Fruit fly (Drosophila melanogaster) whole organism, prepupa: ENCODE results near the gene vig.
A peak's percentile ranks its signal among the peaks of the same experiment; 100 is the strongest.

Experiments used
- Blimp-1 ChIP-seq: fragments of 200-800 bp; sonication (Bioruptor generic); optimal IDR thresholded peaks from 3 replicates; lab custom pipeline; 2017; ENCODE audit warnings: missing biosample characterization, missing genetic modification characterization, mild to moderate bottlenecking, moderate library complexity, missing genetic modification reagents
- CG10631 ChIP-seq: fragments of 200-800 bp; sonication (Bioruptor generic); optimal IDR thresholded peaks from 2 replicates; lab custom pipeline; 2016; ENCODE audit warnings: missing biosample characterization, missing genetic modification characterization
- CG15336 ChIP-seq: fragments of 200-800 bp; sonication (Bioruptor generic); IDR thresholded peaks from 2 replicates; pipeline ENCODE4 v1.3.6; 2022; ENCODE audit warnings: missing biosample characterization, missing genetic modification characterization
- CG16779 ChIP-seq: fragments of 200-800 bp; sonication (Bioruptor generic); optimal IDR thresholded peaks from 3 replicates; lab custom pipeline; 2017; ENCODE audit warnings: missing biosample characterization, mild to moderate bottlenecking, missing genetic modification characterization
- CG3032 ChIP-seq: fragments of 200-800 bp; optimal IDR thresholded peaks from 2 replicates; lab custom pipeline; 2019; ENCODE audit warnings: missing biosample characterization, mild to moderate bottlenecking, missing genetic modification characterization, moderate library complexity
- CG31627 ChIP-seq: fragments of 200-800 bp; sonication (Bioruptor generic); optimal IDR thresholded peaks from 3 replicates; lab custom pipeline; 2016; ENCODE audit warnings: missing biosample characterization, missing genetic modification characterization
- CG32006 ChIP-seq: fragments of 200-800 bp; sonication (Bioruptor generic); optimal IDR thresholded peaks from 3 replicates; lab custom pipeline; 2017; ENCODE audit warnings: missing biosample characterization, mild to moderate bottlenecking, missing genetic modification characterization
- CG4318 ChIP-seq: fragments of 200-800 bp; sonication (Bioruptor generic); optimal IDR thresholded peaks from 3 replicates; lab custom pipeline; 2017; ENCODE audit warnings: missing biosample characterization, mild to moderate bottlenecking, missing genetic modification characterization
- CG6163 ChIP-seq: fragments of 200-800 bp; sonication (Bioruptor generic); IDR thresholded peaks from 3 replicates; pipeline ENCODE4 v1.3.6; 2022; ENCODE audit warnings: missing biosample characterization, missing genetic modification characterization
- CG6792 ChIP-seq: fragments of 200-800 bp; sonication (Bioruptor generic); optimal IDR thresholded peaks from 3 replicates; lab custom pipeline; 2016; ENCODE audit warnings: missing biosample characterization, missing genetic modification characterization
- CG6854 ChIP-seq: fragments of 200-800 bp; sonication (Bioruptor generic); optimal IDR thresholded peaks from 2 replicates; lab custom pipeline; 2017; ENCODE audit warnings: missing biosample characterization, mild to moderate bottlenecking, missing genetic modification characterization
- CG8119 ChIP-seq: fragments of 200-800 bp; sonication (Bioruptor generic); IDR thresholded peaks from 3 replicates; pipeline ENCODE4 v1.3.6; 2022; ENCODE audit warnings: missing biosample characterization, missing genetic modification characterization
- Eip78C ChIP-seq: fragments of 200-800 bp; sonication (Bioruptor generic); peaks from one replicate; lab custom pipeline; 2016; ENCODE audit warnings: missing biosample characterization, missing genetic modification characterization
- Ets96B ChIP-seq: fragments of 200-800 bp; optimal IDR thresholded peaks from 2 replicates; lab custom pipeline; 2019; ENCODE audit warnings: missing biosample characterization, mild to moderate bottlenecking, missing genetic modification characterization, moderate library complexity
- Gug ChIP-seq: fragments of 200-800 bp; sonication (Bioruptor generic); IDR thresholded peaks from 2 replicates; pipeline ENCODE4 v1.3.6; 2022; ENCODE audit warnings: missing biosample characterization, missing genetic modification characterization
- Hr38 ChIP-seq: sonication (Bioruptor generic); optimal IDR thresholded peaks from 2 replicates; lab custom pipeline; 2016; ENCODE audit warnings: missing biosample characterization, missing genetic modification characterization
- Hr39 ChIP-seq: fragments of 200-800 bp; sonication (Bioruptor generic); optimal IDR thresholded peaks from 2 replicates; lab custom pipeline; 2016; ENCODE audit warnings: missing biosample characterization, missing genetic modification characterization
- Lpt ChIP-seq: fragments of 200-800 bp; sonication (Bioruptor generic); optimal IDR thresholded peaks from 3 replicates; lab custom pipeline; 2016; ENCODE audit warnings: missing biosample characterization, missing genetic modification characterization
- Met ChIP-seq: fragments of 200-800 bp; sonication (Bioruptor generic); optimal IDR thresholded peaks from 3 replicates; lab custom pipeline; 2016; ENCODE audit warnings: missing biosample characterization, missing genetic modification characterization
- OdsH ChIP-seq: fragments of 200-800 bp; sonication (Bioruptor generic); optimal IDR thresholded peaks from 3 replicates; lab custom pipeline; 2016; ENCODE audit warnings: missing biosample characterization, missing genetic modification characterization
- Sox102F ChIP-seq: fragments of 200-800 bp; sonication (Bioruptor generic); optimal IDR thresholded peaks from 2 replicates; lab custom pipeline; 2016; ENCODE audit warnings: missing biosample characterization, mild to moderate bottlenecking, missing genetic modification characterization
- achi ChIP-seq: fragments of 200-800 bp; sonication (Bioruptor generic); optimal IDR thresholded peaks from 3 replicates; lab custom pipeline; 2016; ENCODE audit warnings: missing biosample characterization, missing genetic modification characterization
- cyc ChIP-seq: fragments of 200-800 bp; sonication (Bioruptor generic); optimal IDR thresholded peaks from 3 replicates; lab custom pipeline; 2016; ENCODE audit warnings: missing biosample characterization, missing genetic modification characterization
- dsx ChIP-seq: fragments of 200-800 bp; optimal IDR thresholded peaks from 3 replicates; lab custom pipeline; 2019; ENCODE audit warnings: missing biosample characterization, mild to moderate bottlenecking, missing genetic modification characterization, moderate library complexity; ENCODE audit not compliant: poor library complexity, severe bottlenecking
- esn ChIP-seq: fragments of 200-800 bp; sonication (Bioruptor generic); optimal IDR thresholded peaks from 2 replicates; lab custom pipeline; 2016; ENCODE audit warnings: missing biosample characterization, mild to moderate bottlenecking, missing genetic modification characterization, moderate library complexity
- fd59A ChIP-seq: fragments of 200-800 bp; sonication (Bioruptor generic); optimal IDR thresholded peaks from 2 replicates; lab custom pipeline; 2017; ENCODE audit warnings: missing biosample characterization, mild to moderate bottlenecking, missing genetic modification characterization, missing genetic modification reagents
- lz ChIP-seq: fragments of 200-800 bp; sonication (Bioruptor generic); optimal IDR thresholded peaks from 3 replicates; lab custom pipeline; 2016; ENCODE audit warnings: missing biosample characterization, missing genetic modification characterization
- net ChIP-seq: fragments of 200-800 bp; sonication (Bioruptor generic); optimal IDR thresholded peaks from 3 replicates; lab custom pipeline; 2016; ENCODE audit warnings: missing biosample characterization, missing genetic modification characterization
- pdm3 ChIP-seq: fragments of 200-800 bp; sonication (Bioruptor generic); optimal IDR thresholded peaks from 3 replicates; lab custom pipeline; 2016; ENCODE audit warnings: missing biosample characterization, missing genetic modification characterization
- spab ChIP-seq: fragments of 200-800 bp; sonication (Bioruptor generic); optimal IDR thresholded peaks from 2 replicates; lab custom pipeline; 2017; ENCODE audit warnings: missing biosample characterization, mild to moderate bottlenecking, missing genetic modification characterization, missing genetic modification reagents
- ss ChIP-seq, 2 experiments: fragments of 200-800 bp; sonication (Bioruptor generic); optimal IDR thresholded peaks; 2 replicates in 1 of 2; 3 replicates in 1 of 2; lab custom pipeline; 2017 to 2018; ENCODE audit warnings: mild to moderate bottlenecking in 2 of 2, missing biosample characterization in 2 of 2, missing genetic modification characterization in 2 of 2, moderate library complexity in 1 of 2
- topi ChIP-seq: fragments of 200-800 bp; sonication (Bioruptor generic); optimal IDR thresholded peaks from 3 replicates; lab custom pipeline; 2016; ENCODE audit warnings: missing biosample characterization, missing genetic modification characterization

vig gene

dm6 chr2L:15052805-15053388, 17.2 kb downstream of the vig start:
- no peak for TF ChIP-seq CG16779 (tag; lab: Kevin White, UChicago)
- TF ChIP-seq pdm3 (GFP tag; lab: Kevin White, UChicago) = no peak
- peak; percentile 49 for TF ChIP-seq CG10631
- no peak for TF ChIP-seq spab (GFP tag; lab: Kevin White, UChicago)
- no peak for TF ChIP-seq ss (GFP tag; optimal IDR thresholded peaks at IDR 0.05; lab: Kevin White, UChicago)
- TF ChIP-seq fd59A (GFP tag; lab: Kevin White, UChicago) = no peak
- no peak for TF ChIP-seq CG6854 (GFP tag; lab: Kevin White, UChicago)
- peak; percentile 18 for TF ChIP-seq Lpt (GFP tag; lab: Kevin White, UChicago)
- no peak for TF ChIP-seq CG6163 (GFP tag; lab: Robert Waterston, UW)
- TF ChIP-seq Ets96B = no peak
- TF ChIP-seq CG15336 (GFP tag; lab: Robert Waterston, UW) = no peak
- no peak for TF ChIP-seq CG6792 (GFP tag; lab: Kevin White, UChicago)
- no peak for TF ChIP-seq Hr38 (GFP tag; lab: Kevin White, UChicago)
- no peak for TF ChIP-seq Hr39
- TF ChIP-seq CG8119 (GFP tag; lab: Robert Waterston, UW) = peak; percentile 31; the same call in 1 of the 3 replicates
- no peak for TF ChIP-seq Sox102F
- TF ChIP-seq CG32006 = no peak
- no peak for TF ChIP-seq net
- TF ChIP-seq, all 60 proteins: peak for 3

- TF ChIP-seq achi (GFP tag; lab: Kevin White, UChicago) = no peak
- TF ChIP-seq pdm3 (GFP tag; lab: Kevin White, UChicago) = no peak
- TF ChIP-seq Met (GFP tag; lab: Kevin White, UChicago) = no peak
- TF ChIP-seq OdsH = no peak
- TF ChIP-seq CG4318 (GFP tag; lab: Kevin White, UChicago) = no peak
- no peak for TF ChIP-seq CG10631
These were observed 26.4 kb downstream of the vig start for dm6 chr2L:15043718-15044117.

- TF ChIP-seq esn (GFP tag; lab: Kevin White, UChicago) (peak; percentile 23), CG6854 (GFP tag; lab: Kevin White, UChicago) (peak; percentile 55), Gug (GFP tag; lab: Robert Waterston, UW) (no peak), Hr38 (GFP tag; lab: Kevin White, UChicago) (no peak), CG6163 (GFP tag; lab: Robert Waterston, UW) (peak; percentile 44; the same call in 1 of the 3 replicates), CG3032 (tag; lab: Kevin White, UChicago) (peak; percentile 28), lz (peak; percentile 43), topi (no peak), cyc (peak; percentile 43), CG31627 (GFP tag; lab: Kevin White, UChicago) (peak; percentile 16)
These were observed 30.8 kb downstream of the vig start for dm6 chr2L:15039309-15039772.

- TF ChIP-seq dsx (GFP tag; lab: Kevin White, UChicago) (no peak), Ets96B (no peak), Eip78C (peak; percentile 8), Blimp-1 (GFP tag; lab: Kevin White, UChicago) (no peak)
These were observed 31.5 kb downstream of the vig start, which contains the start of gene CIAPIN1 for dm6 chr2L:15038339-15039308. TSS of gene CIAPIN1 (minus strand) at chr2L:15038861.
